Worm (Caenorhabditis elegans): ENCODE results near the gene T22F7.4.

DNA sequence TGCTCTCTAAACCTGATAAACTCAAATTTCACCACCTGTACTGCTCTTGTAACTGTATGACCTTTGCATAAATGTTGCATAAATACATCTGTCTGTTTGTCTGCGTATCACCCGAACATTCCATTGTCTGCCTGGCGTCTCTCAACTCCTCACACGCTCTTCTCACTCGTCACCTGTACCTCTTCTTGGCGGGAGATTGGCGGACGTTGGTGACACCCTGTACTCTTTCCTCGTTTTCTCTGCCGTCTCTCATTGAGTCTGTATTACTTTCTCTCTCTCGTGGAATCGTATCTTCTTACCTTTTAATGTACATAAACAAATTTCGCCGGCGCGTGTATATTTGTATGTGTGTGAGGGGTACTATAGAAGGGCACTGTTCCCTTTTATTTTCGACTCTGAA is 32.1 kb upstream of the T22F7.4 start:
- TF ChIP-seq ceh-13 (GFP tag; optimal IDR thresholded peaks at IDR 0.05) (no peak), tbx-11 (GFP tag; IDR thresholded peaks at IDR 0.05) (no peak), scrt-1 (GFP tag; IDR thresholded peaks at IDR 0.05) (no peak)

All from whole organism, early embryonic.